Fruit fly (Drosophila melanogaster) whole organism, embryonic: ENCODE results near the gene Jupiter.
A peak's percentile ranks its signal among the peaks of the same experiment; 100 is the strongest.

Experiments
- Ada2b ChIP-seq: fragments of 200-800 bp; sonication (Bioruptor generic); IDR thresholded peaks from 2 replicates; pipeline ENCODE4 v1.3.6; 2022; ENCODE audit warnings: missing biosample characterization, missing genetic modification characterization
- Atf3 ChIP-seq: fragments of 200-800 bp; sonication (Bioruptor generic); optimal IDR thresholded peaks from 3 replicates; lab custom pipeline; 2016; ENCODE audit warnings: missing biosample characterization, missing genetic modification characterization
- B-H2 ChIP-seq: fragments of 200-800 bp; sonication (Bioruptor generic); optimal IDR thresholded peaks from 2 replicates; lab custom pipeline; 2018; ENCODE audit warnings: missing biosample characterization, mild to moderate bottlenecking, missing genetic modification characterization
- BEAF-32 ChIP-seq: fragments of 200-800 bp; sonication (Bioruptor generic); optimal IDR thresholded peaks from 3 replicates; lab custom pipeline; 2017; ENCODE audit warnings: missing biosample characterization, missing genetic modification characterization, mild to moderate bottlenecking, moderate library complexity, missing genetic modification reagents
- CG10274 ChIP-seq: fragments of 200-800 bp; sonication (Bioruptor generic); optimal IDR thresholded peaks from 3 replicates; lab custom pipeline; 2017; ENCODE audit warnings: missing biosample characterization, mild to moderate bottlenecking, missing genetic modification characterization
- CG10462 ChIP-seq: fragments of 200-800 bp; sonication (Bioruptor generic); optimal IDR thresholded peaks from 2 replicates; lab custom pipeline; 2016; ENCODE audit warnings: missing biosample characterization, missing genetic modification characterization
- CG13894 ChIP-seq: fragments of 200-800 bp; sonication (Bioruptor generic); optimal IDR thresholded peaks from 3 replicates; lab custom pipeline; 2018; ENCODE audit warnings: missing biosample characterization, mild to moderate bottlenecking, missing genetic modification characterization, moderate library complexity
- CG14014 ChIP-seq: fragments of 200-800 bp; sonication (Bioruptor generic); IDR thresholded peaks from 2 replicates; pipeline ENCODE4 v1.3.6; 2022; ENCODE audit warnings: missing biosample characterization, missing genetic modification characterization
- CG14050 ChIP-seq: fragments of 200-800 bp; sonication (Bioruptor generic); IDR thresholded peaks from 3 replicates; pipeline ENCODE4 v1.3.6; 2022; ENCODE audit warnings: missing biosample characterization, missing genetic modification characterization
- CG14667 ChIP-seq: fragments of 200-800 bp; sonication (Bioruptor generic); IDR thresholded peaks from 2 replicates; pipeline ENCODE4 v1.3.6; 2022; ENCODE audit warnings: missing biosample characterization, missing genetic modification characterization
- CG15269 ChIP-seq: fragments of 200-800 bp; sonication (Bioruptor generic); optimal IDR thresholded peaks from 2 replicates; lab custom pipeline; 2018; ENCODE audit warnings: missing biosample characterization, mild to moderate bottlenecking, missing genetic modification characterization, moderate library complexity
- CG1602 ChIP-seq: fragments of 200-800 bp; sonication (Bioruptor generic); optimal IDR thresholded peaks from 3 replicates; lab custom pipeline; 2016; ENCODE audit warnings: missing biosample characterization, missing genetic modification characterization
- CG17359 ChIP-seq: fragments of 200-800 bp; sonication (Bioruptor generic); optimal IDR thresholded peaks from 3 replicates; lab custom pipeline; 2018; ENCODE audit warnings: missing biosample characterization, mild to moderate bottlenecking, missing genetic modification characterization, moderate library complexity
- CG1832 ChIP-seq: fragments of 200-800 bp; sonication (Bioruptor generic); optimal IDR thresholded peaks from 2 replicates; lab custom pipeline; 2017; ENCODE audit warnings: missing biosample characterization, mild to moderate bottlenecking, missing genetic modification characterization, inconsistent platforms
- CG2202 ChIP-seq: fragments of 200-800 bp; sonication (Bioruptor generic); optimal IDR thresholded peaks from 2 replicates; lab custom pipeline; 2018; ENCODE audit warnings: missing biosample characterization, mild to moderate bottlenecking, missing genetic modification characterization
- CG2712 ChIP-seq: fragments of 200-800 bp; optimal IDR thresholded peaks from 3 replicates; lab custom pipeline; 2019; ENCODE audit warnings: missing biosample characterization, mild to moderate bottlenecking, missing genetic modification characterization, moderate library complexity
- CG30431 ChIP-seq: fragments of 200-800 bp; sonication (Bioruptor generic); optimal IDR thresholded peaks from 2 replicates; lab custom pipeline; 2017; ENCODE audit warnings: missing biosample characterization, missing genetic modification characterization
- CG32772 ChIP-seq: fragments of 200-800 bp; sonication (Bioruptor generic); IDR thresholded peaks from 2 replicates; pipeline ENCODE4 v1.3.6; 2022; ENCODE audit warnings: missing biosample characterization, missing genetic modification characterization
- CG33557 ChIP-seq: fragments of 200-800 bp; sonication (Bioruptor generic); optimal IDR thresholded peaks from 2 replicates; lab custom pipeline; 2019; ENCODE audit warnings: missing biosample characterization, mild to moderate bottlenecking, missing genetic modification characterization, moderate library complexity
- CG3995 ChIP-seq: fragments of 200-800 bp; sonication (Bioruptor generic); optimal IDR thresholded peaks from 3 replicates; lab custom pipeline; 2016; ENCODE audit warnings: missing biosample characterization, missing genetic modification characterization
- CG4360 ChIP-seq: fragments of 200-800 bp; sonication (Bioruptor generic); IDR thresholded peaks from 2 replicates; pipeline ENCODE4 v1.3.6; 2022; ENCODE audit warnings: missing biosample characterization, missing genetic modification characterization
- CG4404 ChIP-seq: fragments of 200-800 bp; sonication (Bioruptor generic); IDR thresholded peaks from 2 replicates; pipeline ENCODE4 v1.3.6; 2022; ENCODE audit warnings: missing biosample characterization, missing genetic modification characterization
- CG4707 ChIP-seq: fragments of 200-800 bp; sonication (Bioruptor generic); optimal IDR thresholded peaks from 2 replicates; lab custom pipeline; 2018; ENCODE audit warnings: missing biosample characterization, mild to moderate bottlenecking, missing genetic modification characterization, moderate library complexity
- CG6765 ChIP-seq: fragments of 200-800 bp; sonication (Bioruptor generic); optimal IDR thresholded peaks from 3 replicates; lab custom pipeline; 2017; ENCODE audit warnings: missing biosample characterization, mild to moderate bottlenecking, missing genetic modification characterization
- CG7357 ChIP-seq: fragments of 200-800 bp; sonication (Bioruptor generic); IDR thresholded peaks from 3 replicates; pipeline ENCODE4 v1.3.6; 2022; ENCODE audit warnings: missing biosample characterization, missing genetic modification characterization
- CG7786 ChIP-seq: fragments of 200-800 bp; sonication (Bioruptor generic); optimal IDR thresholded peaks from 2 replicates; lab custom pipeline; 2016; ENCODE audit warnings: missing biosample characterization, missing genetic modification characterization
- CG7963 ChIP-seq: fragments of 200-800 bp; sonication (Bioruptor generic); IDR thresholded peaks from 3 replicates; pipeline ENCODE4 v1.3.6; 2022; ENCODE audit warnings: missing biosample characterization, missing genetic modification characterization; ENCODE audit not compliant: partially characterized antibody
- CG8388 ChIP-seq: fragments of 200-800 bp; sonication (Bioruptor generic); optimal IDR thresholded peaks from 2 replicates; lab custom pipeline; 2019; ENCODE audit warnings: missing biosample characterization, mild to moderate bottlenecking, missing genetic modification characterization, moderate library complexity
- Dll ChIP-seq: fragments of 200-800 bp; sonication (Bioruptor generic); IDR thresholded peaks from 4 replicates; pipeline ENCODE4 v1.3.6; 2022; ENCODE audit warnings: missing biosample characterization, missing genetic modification characterization; ENCODE audit not compliant: partially characterized antibody
- Fer1 ChIP-seq: fragments of 200-800 bp; sonication (Bioruptor generic); optimal IDR thresholded peaks from 2 replicates; lab custom pipeline; 2017; ENCODE audit warnings: missing biosample characterization, mild to moderate bottlenecking, missing genetic modification characterization
- HmgZ ChIP-seq: fragments of 200-800 bp; sonication (Bioruptor generic); optimal IDR thresholded peaks from 2 replicates; lab custom pipeline; 2018; ENCODE audit warnings: missing biosample characterization, mild to moderate bottlenecking, missing genetic modification characterization
- Hr51 ChIP-seq, 2 experiments: fragments of 200-800 bp; sonication (Bioruptor generic); optimal IDR thresholded peaks; 2 replicates in 1 of 2; 3 replicates in 1 of 2; lab custom pipeline; 2016 to 2018; ENCODE audit warnings: missing biosample characterization in 2 of 2, missing genetic modification characterization in 2 of 2, mild to moderate bottlenecking in 1 of 2, moderate library complexity in 1 of 2
- Nf-YC ChIP-seq: fragments of 200-800 bp; optimal IDR thresholded peaks from 3 replicates; lab custom pipeline; 2019; ENCODE audit warnings: missing biosample characterization, mild to moderate bottlenecking, missing genetic modification characterization, moderate library complexity
- Optix ChIP-seq: fragments of 200-800 bp; sonication (Bioruptor generic); IDR thresholded peaks from 3 replicates; pipeline ENCODE4 v1.3.6; 2022; ENCODE audit warnings: missing biosample characterization, missing genetic modification characterization
- Pdp1 ChIP-seq, 2 experiments: fragments of 200-800 bp; sonication (Bioruptor generic); optimal IDR thresholded peaks; 3 replicates each; lab custom pipeline; 2016; ENCODE audit warnings: missing biosample characterization in 2 of 2, missing genetic modification characterization in 2 of 2, mild to moderate bottlenecking in 1 of 2, moderate library complexity in 1 of 2
- Tbp ChIP-seq: fragments of >200 bp; optimal IDR thresholded peaks from 2 replicates; lab custom pipeline; 2018; ENCODE audit warnings: missing biosample characterization, missing genetic modification characterization
- ash1 ChIP-seq: fragments of 200-800 bp; sonication (Bioruptor generic); optimal IDR thresholded peaks from 2 replicates; lab custom pipeline; 2018; ENCODE audit warnings: missing biosample characterization, mild to moderate bottlenecking, missing genetic modification characterization
- bigmax ChIP-seq: fragments of 200-800 bp; sonication (Bioruptor generic); optimal IDR thresholded peaks from 2 replicates; lab custom pipeline; 2018; ENCODE audit warnings: missing biosample characterization, mild to moderate bottlenecking, missing genetic modification characterization
- caup ChIP-seq: fragments of 200-800 bp; sonication (Bioruptor generic); optimal IDR thresholded peaks from 3 replicates; lab custom pipeline; 2017; ENCODE audit warnings: missing biosample characterization, mild to moderate bottlenecking, missing genetic modification characterization, moderate library complexity; ENCODE audit not compliant: severe bottlenecking
- chn ChIP-seq: fragments of 200-800 bp; sonication (Bioruptor generic); optimal IDR thresholded peaks from 2 replicates; lab custom pipeline; 2016; ENCODE audit warnings: missing biosample characterization, missing genetic modification characterization
- eyg ChIP-seq: fragments of 200-800 bp; sonication (Bioruptor generic); optimal IDR thresholded peaks from 3 replicates; lab custom pipeline; 2016; ENCODE audit warnings: missing biosample characterization, missing genetic modification characterization
- gem ChIP-seq: fragments of 200-800 bp; sonication (Bioruptor generic); optimal IDR thresholded peaks from 2 replicates; lab custom pipeline; 2019; ENCODE audit warnings: missing biosample characterization, mild to moderate bottlenecking, missing genetic modification characterization, moderate library complexity
- hbn ChIP-seq: fragments of 200-800 bp; sonication (Bioruptor generic); IDR thresholded peaks from 2 replicates; pipeline ENCODE4 v1.3.6; 2022; ENCODE audit warnings: missing biosample characterization, missing genetic modification characterization; ENCODE audit not compliant: partially characterized antibody
- ind ChIP-seq: fragments of 200-800 bp; sonication (Bioruptor generic); optimal IDR thresholded peaks from 3 replicates; lab custom pipeline; 2016; ENCODE audit warnings: missing biosample characterization, missing genetic modification characterization
- jigr1 ChIP-seq: fragments of 200-800 bp; sonication (Bioruptor generic); IDR thresholded peaks from 3 replicates; pipeline ENCODE4 v1.3.6; 2022; ENCODE audit warnings: missing biosample characterization, missing genetic modification characterization
- phol ChIP-seq: fragments of 200-800 bp; sonication (Bioruptor generic); optimal IDR thresholded peaks from 3 replicates; lab custom pipeline; 2018; ENCODE audit warnings: missing biosample characterization, mild to moderate bottlenecking, missing genetic modification characterization, moderate library complexity
- sd ChIP-seq: fragments of 200-800 bp; sonication (Bioruptor generic); optimal IDR thresholded peaks from 3 replicates; lab custom pipeline; 2018; ENCODE audit warnings: missing biosample characterization, mild to moderate bottlenecking, missing genetic modification characterization, moderate library complexity
- slbo ChIP-seq: fragments of 200-800 bp; sonication (Bioruptor generic); IDR thresholded peaks from 2 replicates; pipeline ENCODE4 v1.3.6; 2022; ENCODE audit warnings: missing biosample characterization, missing genetic modification characterization
- slou ChIP-seq: fragments of 200-800 bp; sonication (Bioruptor generic); optimal IDR thresholded peaks from 3 replicates; lab custom pipeline; 2016; ENCODE audit warnings: missing biosample characterization, missing genetic modification characterization
- tna ChIP-seq: fragments of 200-800 bp; sonication (Bioruptor generic); IDR thresholded peaks from 2 replicates; pipeline ENCODE4 v1.3.6; 2022; ENCODE audit warnings: missing biosample characterization, missing genetic modification characterization; ENCODE audit not compliant: partially characterized antibody
- tx ChIP-seq: fragments of 200-800 bp; sonication (Bioruptor generic); optimal IDR thresholded peaks from 2 replicates; lab custom pipeline; 2016; ENCODE audit warnings: missing biosample characterization, missing genetic modification characterization

Jupiter gene

DNA sequence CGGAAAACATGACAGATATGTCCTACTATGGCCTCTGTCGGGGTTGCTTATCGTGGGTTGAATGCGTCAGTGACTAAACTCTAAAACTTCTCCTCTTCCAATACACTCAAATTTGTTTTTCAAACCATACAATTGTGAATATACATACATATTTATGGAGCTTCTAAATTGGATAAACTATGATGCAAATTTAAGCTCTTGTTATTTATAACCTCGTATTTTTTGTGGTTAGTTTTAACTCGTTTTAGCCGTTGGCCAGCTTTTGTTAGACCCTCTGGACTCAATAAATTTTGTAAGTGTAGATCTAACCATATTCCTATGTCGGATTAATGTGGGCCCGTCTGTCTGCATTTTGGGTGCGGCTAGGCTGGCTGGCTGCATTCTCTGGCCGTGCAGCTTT lies 2.3 kb downstream of the Jupiter start (continued):
- TF ChIP-seq tx (no peak), CG33557 (GFP tag; lab: Kevin White, UChicago) (peak; percentile 54), CG17359 (tag; lab: Kevin White, UChicago) (peak; percentile 4), CG2202 (tag; lab: Kevin White, UChicago) (peak; percentile 64), Tbp (GFP tag; lab: Kevin White, UChicago) (no peak), Fer1 (no peak), CG1602 (peak; percentile 4), CG4404 (GFP tag; lab: Robert Waterston, UW) (no peak), CG32772 (GFP tag; lab: Robert Waterston, UW) (no peak), CG6765 (GFP tag; lab: Kevin White, UChicago) (no peak), Dll (GFP tag; lab: Robert Waterston, UW) (no peak), phol (peak; percentile 65), chn (no peak), HmgZ (tag; lab: Kevin White, UChicago) (no peak), tna (GFP tag; lab: Robert Waterston, UW) (no peak), ash1 (GFP tag; lab: Kevin White, UChicago) (no peak), Hr51 (GFP tag; optimal IDR thresholded peaks at IDR 0.05; lab: Kevin White, UChicago) (no peak), CG10462 (GFP tag; lab: Kevin White, UChicago) (no peak), CG1832 (GFP tag; lab: Kevin White, UChicago) (no peak), slou (GFP tag; lab: Kevin White, UChicago) (no peak), sd (tag; lab: Kevin White, UChicago) (no peak), CG30431 (GFP tag; lab: Kevin White, UChicago) (no peak), Ada2b (GFP tag; lab: Robert Waterston, UW) (no peak), Pdp1 (GFP tag; optimal IDR thresholded peaks at IDR 0.05; lab: Kevin White, UChicago) (peak in 1 of 2 experiments; percentile 12), BEAF-32 (GFP tag; lab: Kevin White, UChicago) (no peak), caup (GFP tag; lab: Kevin White, UChicago) (no peak), CG13894 (tag; lab: Kevin White, UChicago) (no peak), CG14014 (GFP tag; lab: Robert Waterston, UW) (no peak), CG7357 (GFP tag; lab: Robert Waterston, UW) (peak; percentile 40; the same call in 1 of the 3 replicates), jigr1 (GFP tag; lab: Robert Waterston, UW) (no peak), eyg (no peak), CG8388 (GFP tag; lab: Kevin White, UChicago) (peak; percentile 55), CG3995 (GFP tag; lab: Kevin White, UChicago) (no peak), CG7786 (GFP tag; lab: Kevin White, UChicago) (no peak), bigmax (GFP tag; lab: Kevin White, UChicago) (no peak), CG10274 (GFP tag; lab: Kevin White, UChicago) (no peak), slbo (no peak), Optix (GFP tag; lab: Robert Waterston, UW) (no peak), Atf3 (GFP tag; lab: Kevin White, UChicago) (no peak), hbn (no peak), B-H2 (GFP tag; lab: Kevin White, UChicago) (no peak), gem (tag; lab: Kevin White, UChicago) (peak; percentile 75), CG4707 (no peak), ind (GFP tag; lab: Kevin White, UChicago) (peak; percentile 5), CG14667 (GFP tag; lab: Robert Waterston, UW) (no peak), CG15269 (tag; lab: Kevin White, UChicago) (no peak), CG14050 (GFP tag; lab: Robert Waterston, UW) (no peak), CG4360 (no peak), CG7963 (no peak), CG2712 (tag; lab: Kevin White, UChicago) (peak; percentile 82), Nf-YC (tag; lab: Kevin White, UChicago) (no peak)
